Worm (Caenorhabditis elegans): ENCODE data around the gene iff-1.

ce11 chrIII:9745333-9745897 is 1.6 kb downstream of the iff-1 start:
- TF ChIP-seq hlh-1 (tag; optimal IDR thresholded peaks at IDR 0.05) (no peak), mab-5 (tag; optimal IDR thresholded peaks at IDR 0.05) (no peak), nhr-12 (tag; optimal IDR thresholded peaks at IDR 0.05) (no peak), blmp-1 (tag; optimal IDR thresholded peaks at IDR 0.05) (no peak), lin-13 (tag; optimal IDR thresholded peaks at IDR 0.05) (no peak), cnd-1 (tag; optimal IDR thresholded peaks at IDR 0.05) (no peak), snpc-4 (tag; optimal IDR thresholded peaks at IDR 0.05) (no peak), unc-62 (GFP tag; optimal IDR thresholded peaks at IDR 0.05) (peak; percentile 20), ces-1 (GFP tag; optimal IDR thresholded peaks at IDR 0.05) (no peak), elt-1 (tag; optimal IDR thresholded peaks at IDR 0.05; ENCODE audit: borderline replicate concordance, insufficient read depth) (no peak), pha-4 (tag; optimal IDR thresholded peaks at IDR 0.05) (no peak), lsy-2 (tag; optimal IDR thresholded peaks at IDR 0.05) (no peak), nhr-76 (tag; optimal IDR thresholded peaks at IDR 0.05) (no peak), mep-1 (tag; optimal IDR thresholded peaks at IDR 0.05) (no peak)

All from whole organism, mixed stage, embryonic.